Worm (Caenorhabditis elegans) whole organism, L2 larva: ENCODE data around the gene F46B6.4.

Experiments used
- C34F6.9 ChIP-seq: fragments of 150-350 bp; optimal IDR thresholded peaks from 2 replicates; lab custom pipeline; 2014; ENCODE audit warnings: missing biosample characterization, missing genetic modification characterization
- F13H6.1 ChIP-seq: sonication (generic microtip); optimal IDR thresholded peaks from 2 replicates; lab custom pipeline; 2016; ENCODE audit warnings: missing genetic modification characterization, missing compliant biosample characterization
- R02D3.7 ChIP-seq: fragments of 150-350 bp; optimal IDR thresholded peaks from 2 replicates; lab custom pipeline; 2014; ENCODE audit warnings: missing biosample characterization, missing genetic modification characterization
- Y55F3AM.14 ChIP-seq: fragments of 200-800 bp; sonication (Bioruptor generic); optimal IDR thresholded peaks from 2 replicates; lab custom pipeline; 2018; ENCODE audit warnings: mild to moderate bottlenecking, missing genetic modification characterization, missing compliant biosample characterization
- alr-1 ChIP-seq: fragments of 150-350 bp; optimal IDR thresholded peaks from 2 replicates; lab custom pipeline; 2014; ENCODE audit warnings: missing biosample characterization, missing genetic modification characterization
- ama-1 ChIP-seq: fragments of 150-350 bp; optimal IDR thresholded peaks from 2 replicates; lab custom pipeline; 2018; ENCODE audit warnings: inconsistent platforms
- blmp-1 ChIP-seq: sonication (generic microtip); optimal IDR thresholded peaks from 2 replicates; lab custom pipeline; 2017; ENCODE audit warnings: missing genetic modification characterization, mild to moderate bottlenecking, missing compliant biosample characterization, antibody characterized with exemption, moderate library complexity; ENCODE audit not compliant: insufficient read depth
- ceh-16 ChIP-seq: fragments of 150-350 bp; optimal IDR thresholded peaks from 2 replicates; lab custom pipeline; 2014; ENCODE audit warnings: missing biosample characterization, missing genetic modification characterization
- ceh-82 ChIP-seq: fragments of 150-350 bp; optimal IDR thresholded peaks from 2 replicates; lab custom pipeline; 2014; ENCODE audit warnings: missing biosample characterization, missing genetic modification characterization
- crh-2 ChIP-seq: sonication (generic microtip); optimal IDR thresholded peaks from 2 replicates; lab custom pipeline; 2017; ENCODE audit warnings: missing biosample characterization, missing genetic modification characterization
- dmd-4 ChIP-seq: sonication (generic microtip); optimal IDR thresholded peaks from 2 replicates; lab custom pipeline; 2017; ENCODE audit warnings: missing biosample characterization, missing genetic modification characterization
- elt-1 ChIP-seq: fragments of 150-350 bp; optimal IDR thresholded peaks from 2 replicates; lab custom pipeline; 2014; ENCODE audit warnings: missing biosample characterization, missing genetic modification characterization
- elt-3 ChIP-seq: sonication (generic microtip); optimal IDR thresholded peaks from 2 replicates; lab custom pipeline; 2017; ENCODE audit warnings: missing biosample characterization, missing genetic modification characterization
- mab-5 ChIP-seq: fragments of 150-350 bp; optimal IDR thresholded peaks from 2 replicates; lab custom pipeline; 2014; ENCODE audit warnings: missing biosample characterization, missing genetic modification characterization
- mbf-1 ChIP-seq: sonication (generic microtip); optimal IDR thresholded peaks from 2 replicates; lab custom pipeline; 2017; ENCODE audit warnings: missing biosample characterization, missing genetic modification characterization
- nhr-12 ChIP-seq: fragments of 150-350 bp; optimal IDR thresholded peaks from 2 replicates; lab custom pipeline; 2014; ENCODE audit warnings: missing biosample characterization, missing genetic modification characterization
- nhr-129 ChIP-seq: fragments of 150-350 bp; optimal IDR thresholded peaks from 2 replicates; lab custom pipeline; 2014; ENCODE audit warnings: missing biosample characterization, missing genetic modification characterization
- nhr-21 ChIP-seq: fragments of 150-350 bp; optimal IDR thresholded peaks from 2 replicates; lab custom pipeline; 2014; ENCODE audit warnings: missing biosample characterization, missing genetic modification characterization
- nhr-237 ChIP-seq: fragments of 150-350 bp; optimal IDR thresholded peaks from 2 replicates; lab custom pipeline; 2014; ENCODE audit warnings: missing biosample characterization, missing genetic modification characterization
- nhr-25 ChIP-seq: fragments of 150-350 bp; sonication (generic microtip); optimal IDR thresholded peaks from 3 replicates; lab custom pipeline; 2014; ENCODE audit warnings: missing biosample characterization, missing genetic modification characterization
- nhr-6 ChIP-seq: fragments of 150-350 bp; optimal IDR thresholded peaks from 2 replicates; lab custom pipeline; 2014; ENCODE audit warnings: missing biosample characterization, missing genetic modification characterization
- peb-1 ChIP-seq: fragments of 150-350 bp; optimal IDR thresholded peaks from 2 replicates; lab custom pipeline; 2014; ENCODE audit warnings: missing biosample characterization, missing genetic modification characterization
- sem-4 ChIP-seq: fragments of 150-350 bp; optimal IDR thresholded peaks from 2 replicates; lab custom pipeline; 2014; ENCODE audit warnings: missing biosample characterization, missing genetic modification reagents, missing genetic modification characterization
- skn-1 ChIP-seq: sonication (generic microtip); optimal IDR thresholded peaks from 2 replicates; lab custom pipeline; 2017; ENCODE audit warnings: missing biosample characterization, missing genetic modification characterization
- sma-3 ChIP-seq: sonication (generic microtip); optimal IDR thresholded peaks from 2 replicates; lab custom pipeline; 2016; ENCODE audit warnings: missing genetic modification reagents, missing genetic modification characterization, missing compliant biosample characterization
- snpc-4 ChIP-seq: fragments of 150-350 bp; optimal IDR thresholded peaks from 2 replicates; lab custom pipeline; 2014; ENCODE audit warnings: missing biosample characterization, missing genetic modification characterization
- unc-39 ChIP-seq: fragments of 150-350 bp; optimal IDR thresholded peaks from 2 replicates; lab custom pipeline; 2014; ENCODE audit warnings: missing biosample characterization, missing genetic modification characterization
- unc-62 ChIP-seq: fragments of 150-350 bp; optimal IDR thresholded peaks from 2 replicates; lab custom pipeline; 2014; ENCODE audit warnings: missing biosample characterization, missing genetic modification reagents, missing genetic modification characterization
- zag-1 ChIP-seq: fragments of 150-350 bp; optimal IDR thresholded peaks from 2 replicates; lab custom pipeline; 2014; ENCODE audit warnings: missing biosample characterization, missing genetic modification characterization
- ztf-1 ChIP-seq: fragments of 200-800 bp; sonication (Bioruptor generic); conservative IDR thresholded peaks from 2 replicates; pipeline ENCODE4 v1.3.6; 2022; ENCODE audit warnings: missing genetic modification characterization, missing compliant biosample characterization
- ztf-4 ChIP-seq: fragments of 150-350 bp; optimal IDR thresholded peaks from 2 replicates; lab custom pipeline; 2014; ENCODE audit warnings: missing biosample characterization, missing genetic modification characterization

F46B6.4 gene

ce11 chrV:9786721-9787131, 7.4 kb upstream of the F46B6.4 start, which contains the start of gene F46B6.6:
Gene F46B6.6, minus strand, starts transcription at chrV:9786868.
- TF ChIP-seq ama-1 (lab: Kevin White, UChicago) = peak; percentile 82
- peak; percentile 6 for TF ChIP-seq nhr-129
- TF ChIP-seq nhr-25 (tag; lab: Kevin White, UChicago) = peak; percentile 39
- TF ChIP-seq F13H6.1 (tag; lab: Kevin White, UChicago) = peak; percentile 6
- TF ChIP-seq ztf-1 (GFP tag; lab: Robert Waterston, UW) = no peak

DNA sequence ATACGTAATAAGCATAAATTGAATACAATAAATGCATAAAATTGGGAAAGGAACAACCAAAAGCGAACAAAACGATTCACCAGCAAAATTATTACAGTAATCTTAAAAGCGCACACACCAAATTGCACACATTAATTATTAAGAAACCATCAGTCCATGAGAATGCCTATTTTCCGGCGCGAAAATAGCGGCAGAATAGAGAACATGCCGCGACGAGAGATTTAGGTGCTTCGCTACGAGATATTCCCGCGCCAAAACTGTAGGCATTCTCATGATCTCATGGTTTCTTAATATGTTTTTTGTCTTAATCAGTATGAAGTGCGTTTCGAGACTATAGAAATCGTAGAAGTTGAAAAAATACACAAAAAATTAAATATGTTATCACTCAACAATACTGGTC, 4.9 kb upstream of the F46B6.4 start:
- TF ChIP-seq nhr-21 (no peak), C34F6.9 (tag; lab: Kevin White, UChicago) (no peak), nhr-12 (tag; lab: Kevin White, UChicago) (no peak), Y55F3AM.14 (GFP tag; lab: Kevin White, UChicago) (no peak), mbf-1 (tag; lab: Kevin White, UChicago) (no peak), ztf-4 (tag; lab: Kevin White, UChicago) (no peak), sma-3 (GFP tag; lab: Kevin White, UChicago) (no peak)

DNA sequence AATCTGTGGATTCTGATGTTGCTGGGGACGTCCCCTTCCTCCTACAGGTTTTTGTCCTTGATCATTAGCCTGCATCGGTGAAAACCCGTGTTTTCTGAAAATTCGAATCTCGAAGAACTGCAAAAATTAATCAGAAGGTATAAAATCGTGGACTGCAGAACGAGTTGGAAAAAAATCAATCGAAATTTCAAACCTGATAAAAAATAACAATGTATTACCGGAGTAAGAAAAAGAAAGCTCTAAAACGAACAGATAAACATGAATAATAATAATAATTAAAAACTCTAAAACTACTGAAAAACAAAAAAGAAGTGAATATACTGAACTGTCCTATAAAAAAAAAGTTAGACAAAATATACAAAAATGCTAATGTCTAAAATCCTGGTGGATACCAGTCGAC, 3.7 kb upstream of the F46B6.4 start, which contains the start of gene F46B6.5:
Gene F46B6.5 (minus strand): TSS at position 101 of the 400 bp plus-strand sequence.
- TF ChIP-seq Y55F3AM.14 (GFP tag; lab: Kevin White, UChicago) (no peak), ztf-1 (GFP tag; lab: Robert Waterston, UW) (no peak), mbf-1 (tag; lab: Kevin White, UChicago) (no peak), ama-1 (lab: Kevin White, UChicago) (no peak), ceh-82 (tag; lab: Kevin White, UChicago) (no peak), dmd-4 (tag; lab: Kevin White, UChicago) (no peak), peb-1 (tag; lab: Kevin White, UChicago) (no peak), elt-1 (tag; lab: Kevin White, UChicago) (no peak), crh-2 (tag; lab: Kevin White, UChicago) (no peak), alr-1 (tag; lab: Kevin White, UChicago) (no peak), skn-1 (tag; lab: Kevin White, UChicago) (no peak), unc-39 (tag; lab: Kevin White, UChicago) (no peak), snpc-4 (tag; lab: Kevin White, UChicago) (no peak), mab-5 (tag; lab: Kevin White, UChicago) (no peak), ceh-16 (tag; lab: Kevin White, UChicago) (no peak), R02D3.7 (no peak), unc-62 (no peak), elt-3 (tag; lab: Kevin White, UChicago) (no peak), nhr-129 (no peak)

DNA sequence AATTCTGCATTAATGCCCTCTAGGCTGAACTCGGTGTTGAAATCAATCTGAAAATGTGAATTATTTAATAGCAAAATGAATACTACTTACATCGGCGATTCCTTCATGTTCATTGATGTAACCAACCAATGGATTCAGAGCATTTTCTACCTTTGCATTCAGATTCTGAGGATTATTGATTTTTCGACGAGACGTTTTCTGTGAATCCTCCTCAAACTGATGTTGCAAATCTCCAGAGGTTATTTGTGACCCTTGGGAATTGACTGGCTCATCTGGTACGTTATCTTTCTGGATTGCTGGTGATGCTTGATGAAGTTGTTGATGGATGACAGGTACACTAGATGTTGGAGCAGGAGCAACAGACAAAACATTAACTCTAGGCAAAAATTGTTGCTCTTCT, 2.7 kb upstream of the F46B6.4 start:
- no peak for TF ChIP-seq crh-2 (tag; lab: Kevin White, UChicago)
- TF ChIP-seq ama-1 (lab: Kevin White, UChicago) = no peak
- no peak for TF ChIP-seq ztf-1 (GFP tag; lab: Robert Waterston, UW)

- no peak for TF ChIP-seq nhr-237 (tag; lab: Kevin White, UChicago)
- no peak for TF ChIP-seq mab-5 (tag; lab: Kevin White, UChicago)
- no peak for TF ChIP-seq elt-3 (tag; lab: Kevin White, UChicago)
- TF ChIP-seq F13H6.1 (tag; lab: Kevin White, UChicago) = no peak
- no peak for TF ChIP-seq blmp-1 (tag; lab: Kevin White, UChicago)
- TF ChIP-seq unc-39 (tag; lab: Kevin White, UChicago) = no peak
- TF ChIP-seq ama-1 (lab: Kevin White, UChicago) = no peak
- TF ChIP-seq sem-4 (tag; lab: Kevin White, UChicago) = no peak
- TF ChIP-seq zag-1 (tag; lab: Kevin White, UChicago) = no peak
- no peak for TF ChIP-seq mbf-1 (tag; lab: Kevin White, UChicago)
- TF ChIP-seq skn-1 (tag; lab: Kevin White, UChicago) = no peak
Measured at ce11 chrV:9777645-9778044, 1.7 kb downstream of the F46B6.4 start, which contains the start of gene smg-4. Gene smg-4, minus strand, starts transcription at chrV:9777745.

DNA sequence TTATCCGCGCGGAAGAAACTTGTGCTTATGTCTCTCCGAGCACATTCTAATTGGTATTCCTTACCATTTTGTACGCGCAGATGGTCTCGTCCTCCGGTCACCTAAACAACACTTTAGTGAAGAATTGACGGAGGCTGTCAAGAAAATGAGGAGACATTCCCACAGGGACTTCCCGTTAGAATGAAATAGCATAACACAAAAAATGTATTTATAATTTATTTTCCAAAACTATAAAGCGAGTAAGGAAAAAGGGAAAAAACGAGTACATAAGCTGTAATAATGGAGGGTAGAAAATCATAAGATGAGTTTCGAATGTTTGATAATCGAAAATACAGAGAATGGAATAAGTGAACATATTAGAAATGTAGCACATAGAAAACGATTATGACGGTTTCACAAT, 3.6 kb downstream of the F46B6.4 start, which contains the start of gene F46B6.12:
Gene F46B6.12 (minus strand): TSS at position 101 of the 400 bp plus-strand sequence.
- TF ChIP-seq nhr-6 (no peak), F13H6.1 (tag; lab: Kevin White, UChicago) (no peak)
